Fruit fly (Drosophila melanogaster) whole organism, adult: ENCODE data around the gene CG18493.

Experiments used
- CG11617 ChIP-seq: fragments of 200-800 bp; sonication (Bioruptor generic); optimal IDR thresholded peaks from 2 replicates; lab custom pipeline; 2017; ENCODE audit warnings: mild to moderate bottlenecking, missing biosample characterization, missing genetic modification reagents, missing genetic modification characterization
- CG12768 ChIP-seq: fragments of 200-800 bp; sonication (Bioruptor generic); optimal IDR thresholded peaks from 2 replicates; lab custom pipeline; 2017; ENCODE audit warnings: missing biosample characterization, missing genetic modification characterization, mild to moderate bottlenecking, moderate library complexity, missing genetic modification reagents
- CG14711 ChIP-seq: fragments of 200-800 bp; sonication (Bioruptor generic); optimal IDR thresholded peaks from 2 replicates; lab custom pipeline; 2018; ENCODE audit warnings: missing biosample characterization, mild to moderate bottlenecking, missing genetic modification characterization, moderate library complexity
- CG5204 ChIP-seq: fragments of 200-800 bp; sonication (Bioruptor generic); optimal IDR thresholded peaks from 2 replicates; lab custom pipeline; 2016; ENCODE audit warnings: missing biosample characterization, missing genetic modification characterization
- CG7045 ChIP-seq: fragments of 200-800 bp; sonication (Bioruptor generic); optimal IDR thresholded peaks from 2 replicates; lab custom pipeline; 2017; ENCODE audit warnings: missing biosample characterization, mild to moderate bottlenecking, missing genetic modification characterization
- Clk ChIP-seq: fragments of 200-800 bp; sonication (Bioruptor generic); optimal IDR thresholded peaks from 2 replicates; lab custom pipeline; 2017; ENCODE audit warnings: missing biosample characterization, missing genetic modification characterization
- Crg-1 ChIP-seq: fragments of 200-800 bp; sonication (Bioruptor generic); optimal IDR thresholded peaks from 2 replicates; lab custom pipeline; 2016; ENCODE audit warnings: missing biosample characterization, missing genetic modification characterization
- Hr96 ChIP-seq: fragments of 200-800 bp; sonication (Bioruptor generic); optimal IDR thresholded peaks from 2 replicates; lab custom pipeline; 2016; ENCODE audit warnings: missing biosample characterization, missing genetic modification characterization
- Mnt ChIP-seq: fragments of 200-800 bp; sonication (Bioruptor generic); optimal IDR thresholded peaks from 2 replicates; lab custom pipeline; 2016; ENCODE audit warnings: missing biosample characterization, mild to moderate bottlenecking, missing genetic modification characterization
- cic ChIP-seq: fragments of 200-800 bp; sonication (Bioruptor generic); optimal IDR thresholded peaks from 2 replicates; lab custom pipeline; 2017; ENCODE audit warnings: missing biosample characterization, mild to moderate bottlenecking, missing genetic modification characterization, moderate library complexity
- kay ChIP-seq: fragments of 200-800 bp; sonication (Bioruptor generic); peaks from one replicate; lab custom pipeline; 2016; ENCODE audit warnings: missing biosample characterization, missing genetic modification characterization, borderline replicate concordance
- ovo ChIP-seq: fragments of 200-800 bp; sonication (Bioruptor generic); optimal IDR thresholded peaks from 2 replicates; lab custom pipeline; 2016; ENCODE audit warnings: missing biosample characterization, missing genetic modification characterization
- pad ChIP-seq: fragments of 200-800 bp; sonication (Bioruptor generic); optimal IDR thresholded peaks from 3 replicates; lab custom pipeline; 2017; ENCODE audit warnings: missing biosample characterization, missing genetic modification characterization, mild to moderate bottlenecking, moderate library complexity, missing genetic modification reagents
- toe ChIP-seq: fragments of 200-800 bp; sonication (Bioruptor generic); optimal IDR thresholded peaks from 2 replicates; lab custom pipeline; 2016; ENCODE audit warnings: missing biosample characterization, missing genetic modification characterization

- no peak for TF ChIP-seq CG14711 (tag; lab: Kevin White, UChicago)
- TF ChIP-seq Clk (GFP tag; lab: Kevin White, UChicago) = no peak
- TF ChIP-seq Mnt = no peak
- TF ChIP-seq CG7045 = no peak
- TF ChIP-seq CG5204 (GFP tag; lab: Kevin White, UChicago) = no peak
- TF ChIP-seq pad (GFP tag; lab: Kevin White, UChicago) = no peak
- TF ChIP-seq ovo (GFP tag; lab: Kevin White, UChicago) = no peak
- no peak for TF ChIP-seq Crg-1 (GFP tag; lab: Kevin White, UChicago)
- no peak for TF ChIP-seq CG12768 (GFP tag; lab: Kevin White, UChicago)
- no peak for TF ChIP-seq toe (GFP tag; lab: Kevin White, UChicago)
- no peak for TF ChIP-seq Hr96 (GFP tag; lab: Kevin White, UChicago)
- no peak for TF ChIP-seq kay (GFP tag; lab: Kevin White, UChicago)
- no peak for TF ChIP-seq CG11617
- no peak for TF ChIP-seq cic (GFP tag; lab: Kevin White, UChicago)
Measured at dm6 chr3R:19350375-19350943, 39.6 kb upstream of the CG18493 start.
